Fruit fly (Drosophila melanogaster) whole organism, embryonic: ENCODE measurements around the gene dpr20.

ENCODE experiments used
- Aef1 ChIP-seq: fragments of 200-800 bp; sonication (Bioruptor generic); IDR thresholded peaks from 3 replicates; pipeline ENCODE4 v1.3.6; 2022; ENCODE audit warnings: missing biosample characterization, missing genetic modification characterization
- CG10274 ChIP-seq: fragments of 200-800 bp; sonication (Bioruptor generic); optimal IDR thresholded peaks from 3 replicates; lab custom pipeline; 2017; ENCODE audit warnings: missing biosample characterization, mild to moderate bottlenecking, missing genetic modification characterization
- CG10654 ChIP-seq: fragments of 200-800 bp; sonication (Bioruptor generic); optimal IDR thresholded peaks from 2 replicates; lab custom pipeline; 2016; ENCODE audit warnings: missing biosample characterization, missing genetic modification characterization
- CG11456 ChIP-seq: fragments of 200-800 bp; sonication (Bioruptor generic); IDR thresholded peaks from 3 replicates; pipeline ENCODE4 v1.3.6; 2022; ENCODE audit warnings: missing biosample characterization, missing genetic modification characterization
- CG11695 ChIP-seq: fragments of 200-800 bp; sonication (Bioruptor generic); IDR thresholded peaks from 3 replicates; pipeline ENCODE4 v1.3.6; 2022; ENCODE audit warnings: missing biosample characterization, missing genetic modification characterization
- CG1233 ChIP-seq: fragments of 200-800 bp; sonication (Bioruptor generic); optimal IDR thresholded peaks from 4 replicates; lab custom pipeline; 2018; ENCODE audit warnings: missing biosample characterization, mild to moderate bottlenecking, missing genetic modification characterization
- CG14667 ChIP-seq: fragments of 200-800 bp; sonication (Bioruptor generic); IDR thresholded peaks from 2 replicates; pipeline ENCODE4 v1.3.6; 2022; ENCODE audit warnings: missing biosample characterization, missing genetic modification characterization
- CG1647 ChIP-seq: fragments of 200-800 bp; sonication (Bioruptor generic); optimal IDR thresholded peaks from 3 replicates; lab custom pipeline; 2016; ENCODE audit warnings: missing biosample characterization, missing genetic modification characterization
- CG18262 ChIP-seq: fragments of 200-800 bp; optimal IDR thresholded peaks from 3 replicates; lab custom pipeline; 2019; ENCODE audit warnings: missing biosample characterization, mild to moderate bottlenecking, missing genetic modification characterization, moderate library complexity
- CG30020 ChIP-seq: fragments of 200-800 bp; optimal IDR thresholded peaks from 2 replicates; lab custom pipeline; 2019; ENCODE audit warnings: missing biosample characterization, mild to moderate bottlenecking, missing genetic modification characterization, moderate library complexity
- CG31365 ChIP-seq: fragments of 200-800 bp; sonication (Bioruptor generic); optimal IDR thresholded peaks from 2 replicates; lab custom pipeline; 2018; ENCODE audit warnings: missing biosample characterization, mild to moderate bottlenecking, missing genetic modification characterization
- CG31388 ChIP-seq: fragments of 200-800 bp; sonication (Bioruptor generic); optimal IDR thresholded peaks from 2 replicates; lab custom pipeline; 2016; ENCODE audit warnings: missing biosample characterization, missing genetic modification characterization
- CG32532 ChIP-seq: fragments of 200-800 bp; sonication (Bioruptor generic); IDR thresholded peaks from 2 replicates; pipeline ENCODE4 v1.3.6; 2022; ENCODE audit warnings: missing biosample characterization, missing genetic modification characterization
- CG3281 ChIP-seq: fragments of 200-800 bp; sonication (Bioruptor generic); optimal IDR thresholded peaks from 3 replicates; lab custom pipeline; 2017; ENCODE audit warnings: missing biosample characterization, mild to moderate bottlenecking, missing genetic modification characterization
- CG3726 ChIP-seq: fragments of 200-800 bp; sonication (Bioruptor generic); IDR thresholded peaks from 3 replicates; pipeline ENCODE4, ENCODE4 v1.3.6; 2022; ENCODE audit warnings: missing biosample characterization, missing genetic modification characterization
- CG4404 ChIP-seq: fragments of 200-800 bp; sonication (Bioruptor generic); IDR thresholded peaks from 2 replicates; pipeline ENCODE4 v1.3.6; 2022; ENCODE audit warnings: missing biosample characterization, missing genetic modification characterization
- CG6254 ChIP-seq: fragments of 200-800 bp; sonication (Bioruptor generic); optimal IDR thresholded peaks from 3 replicates; lab custom pipeline; 2017; ENCODE audit warnings: mild to moderate bottlenecking, missing biosample characterization, missing genetic modification reagents, missing genetic modification characterization
- CG6272 ChIP-seq: fragments of 200-800 bp; sonication (Bioruptor generic); IDR thresholded peaks from 2 replicates; pipeline ENCODE4 v1.3.6; 2022; ENCODE audit warnings: missing biosample characterization, missing genetic modification characterization
- CG6813 ChIP-seq: fragments of 200-800 bp; sonication (Bioruptor generic); optimal IDR thresholded peaks from 2 replicates; lab custom pipeline; 2017; ENCODE audit warnings: missing biosample characterization, missing genetic modification characterization, mild to moderate bottlenecking, moderate library complexity, missing genetic modification reagents
- CG9817 ChIP-seq: fragments of 200-800 bp; sonication (Bioruptor generic); optimal IDR thresholded peaks from 2 replicates; lab custom pipeline; 2018; ENCODE audit warnings: missing biosample characterization, mild to moderate bottlenecking, missing genetic modification characterization, moderate library complexity
- Dbx ChIP-seq: fragments of 200-800 bp; sonication (Bioruptor generic); IDR thresholded peaks from 3 replicates; pipeline ENCODE4 v1.3.6; 2022; ENCODE audit warnings: missing biosample characterization, missing genetic modification characterization
- Ets65A ChIP-seq: fragments of 200-800 bp; sonication (Bioruptor generic); peaks from one replicate; lab custom pipeline; 2016; ENCODE audit warnings: missing biosample characterization, missing genetic modification characterization
- GATAe ChIP-seq: fragments of 200-800 bp; sonication (Bioruptor generic); conservative IDR thresholded peaks from 2 replicates; pipeline ENCODE4 v1.3.6; 2022; ENCODE audit warnings: missing biosample characterization, missing genetic modification characterization
- Gug ChIP-seq: fragments of 200-800 bp; sonication (Bioruptor generic); IDR thresholded peaks from 4 replicates; pipeline ENCODE4 v1.3.6; 2022; ENCODE audit warnings: missing biosample characterization, missing genetic modification characterization
- HLHmδ ChIP-seq: fragments of 200-800 bp; sonication (Bioruptor generic); optimal IDR thresholded peaks from 2 replicates; lab custom pipeline; 2018; ENCODE audit warnings: missing biosample characterization, mild to moderate bottlenecking, missing genetic modification characterization, moderate library complexity
- HmgD ChIP-seq: fragments of 200-800 bp; sonication (Bioruptor generic); optimal IDR thresholded peaks from 3 replicates; lab custom pipeline; 2016; ENCODE audit warnings: missing biosample characterization, missing genetic modification characterization
- Med ChIP-seq: fragments of 200-800 bp; sonication (Bioruptor generic); peaks from one replicate; lab custom pipeline; 2016; ENCODE audit warnings: missing biosample characterization, missing genetic modification characterization, mild to moderate bottlenecking, inconsistent platforms, moderate library complexity
- Meics ChIP-seq: fragments of 200-800 bp; sonication (Bioruptor generic); optimal IDR thresholded peaks from 2 replicates; lab custom pipeline; 2017; ENCODE audit warnings: missing biosample characterization, mild to moderate bottlenecking, missing genetic modification characterization
- NC2β ChIP-seq: fragments of 200-800 bp; sonication (Bioruptor generic); optimal IDR thresholded peaks from 2 replicates; lab custom pipeline; 2016; ENCODE audit warnings: missing biosample characterization, missing genetic modification characterization
- Usf ChIP-seq: fragments of 200-800 bp; sonication (Bioruptor generic); optimal IDR thresholded peaks from 2 replicates; lab custom pipeline; 2017; ENCODE audit warnings: missing genotype, missing biosample characterization, missing genetic modification characterization
- Xbp1 ChIP-seq: fragments of 200-800 bp; sonication (Bioruptor generic); optimal IDR thresholded peaks from 3 replicates; lab custom pipeline; 2016; ENCODE audit warnings: missing biosample characterization, mild to moderate bottlenecking, missing genetic modification characterization
- bowl ChIP-seq: fragments of 200-800 bp; sonication (Bioruptor generic); IDR thresholded peaks from 2 replicates; pipeline ENCODE4 v1.3.6; 2022; ENCODE audit warnings: missing biosample characterization, missing genetic modification characterization
- chn ChIP-seq: fragments of 200-800 bp; sonication (Bioruptor generic); optimal IDR thresholded peaks from 2 replicates; lab custom pipeline; 2016; ENCODE audit warnings: missing biosample characterization, missing genetic modification characterization
- cwo ChIP-seq: fragments of 200-800 bp; sonication (Bioruptor generic); optimal IDR thresholded peaks from 3 replicates; lab custom pipeline; 2017; ENCODE audit warnings: missing biosample characterization, missing genetic modification characterization, mild to moderate bottlenecking, moderate library complexity, missing genetic modification reagents
- dati ChIP-seq: fragments of 200-800 bp; sonication (Bioruptor generic); IDR thresholded peaks from 2 replicates; pipeline ENCODE4 v1.3.6; 2022; ENCODE audit warnings: missing biosample characterization, missing genetic modification characterization
- disco-r ChIP-seq: fragments of 200-800 bp; sonication (Bioruptor generic); optimal IDR thresholded peaks from 2 replicates; lab custom pipeline; 2016; ENCODE audit warnings: missing biosample characterization, missing genetic modification characterization
- gce ChIP-seq: fragments of 200-800 bp; sonication (Bioruptor generic); IDR thresholded peaks from 3 replicates; pipeline ENCODE4 v1.3.6; 2022; ENCODE audit warnings: missing biosample characterization, missing genetic modification characterization
- lilli ChIP-seq: fragments of 200-800 bp; sonication (Bioruptor generic); optimal IDR thresholded peaks from 3 replicates; lab custom pipeline; 2016; ENCODE audit warnings: missing biosample characterization, missing genetic modification characterization
- lmd ChIP-seq: fragments of 200-800 bp; sonication (Bioruptor generic); IDR thresholded peaks from 2 replicates; pipeline ENCODE4 v1.3.6; 2022; ENCODE audit warnings: missing biosample characterization, missing genetic modification characterization
- otp ChIP-seq: fragments of 200-800 bp; sonication (Bioruptor generic); IDR thresholded peaks from 3 replicates; pipeline ENCODE4, ENCODE4 v1.3.6; 2022; ENCODE audit warnings: missing biosample characterization, missing genetic modification characterization
- pfk ChIP-seq: fragments of 200-800 bp; sonication (Bioruptor generic); optimal IDR thresholded peaks from 2 replicates; lab custom pipeline; 2018; ENCODE audit warnings: missing biosample characterization, mild to moderate bottlenecking, missing genetic modification characterization, moderate library complexity
- row ChIP-seq: fragments of 200-800 bp; sonication (Bioruptor generic); IDR thresholded peaks from 3 replicates; pipeline ENCODE4 v1.3.6; 2022; ENCODE audit warnings: missing biosample characterization, missing genetic modification characterization
- sens ChIP-seq: fragments of 200-800 bp; sonication (Bioruptor generic); peaks from one replicate; lab custom pipeline; 2016; ENCODE audit warnings: missing biosample characterization, missing genetic modification characterization
- sqz ChIP-seq: fragments of 200-800 bp; sonication (Bioruptor generic); optimal IDR thresholded peaks from 3 replicates; lab custom pipeline; 2018; ENCODE audit warnings: missing biosample characterization, mild to moderate bottlenecking, missing genetic modification characterization
- sr ChIP-seq: fragments of 200-800 bp; sonication (Bioruptor generic); IDR thresholded peaks from 3 replicates; pipeline ENCODE4 v1.3.6; 2022; ENCODE audit warnings: missing biosample characterization, missing genetic modification characterization
- sug ChIP-seq: fragments of 200-800 bp; optimal IDR thresholded peaks from 2 replicates; lab custom pipeline; 2019; ENCODE audit warnings: missing biosample characterization, mild to moderate bottlenecking, missing genetic modification characterization, moderate library complexity
- tna ChIP-seq: fragments of 200-800 bp; sonication (Bioruptor generic); IDR thresholded peaks from 2 replicates; pipeline ENCODE4 v1.3.6; 2022; ENCODE audit warnings: missing biosample characterization, missing genetic modification characterization; ENCODE audit not compliant: partially characterized antibody
- vnd ChIP-seq: fragments of 200-800 bp; sonication (Bioruptor generic); IDR thresholded peaks from 3 replicates; pipeline ENCODE4 v1.3.6; 2022; ENCODE audit warnings: missing biosample characterization, missing genetic modification characterization; ENCODE audit not compliant: partially characterized antibody
- zfh2 ChIP-seq: fragments of 200-800 bp; sonication (Bioruptor generic); optimal IDR thresholded peaks from 2 replicates; lab custom pipeline; 2016; ENCODE audit warnings: missing biosample characterization, missing genetic modification characterization

The dpr20 gene

dm6 chr3L:832897-833857, 23.9 kb downstream of the dpr20 start, which contains the start of gene Sf3b3 (continued):
- no peak for TF ChIP-seq Aef1 (GFP tag; lab: Robert Waterston, UW)
- TF ChIP-seq Ets65A (GFP tag; lab: Kevin White, UChicago) = peak; percentile 64
- TF ChIP-seq CG6254 (GFP tag; lab: Kevin White, UChicago) = no peak
- TF ChIP-seq CG10274 = no peak
- TF ChIP-seq Xbp1 = no peak
- TF ChIP-seq CG31365 = no peak
- TF ChIP-seq chn (GFP tag; lab: Kevin White, UChicago) = no peak
- peak; percentile 28 for TF ChIP-seq cwo (GFP tag; lab: Kevin White, UChicago)
- TF ChIP-seq CG9817 (tag; lab: Kevin White, UChicago) = no peak
- peak; percentile 17 for TF ChIP-seq lilli
- TF ChIP-seq vnd = peak; percentile 57; the same call in 2 of the 3 replicates
- TF ChIP-seq sens (GFP tag; lab: Kevin White, UChicago) = peak; percentile 91
- peak; percentile 12 for TF ChIP-seq CG18262 (tag; lab: Kevin White, UChicago)
- peak; percentile 35; the same call in 1 of the 2 replicates for TF ChIP-seq CG32532 (GFP tag; lab: Robert Waterston, UW)
- TF ChIP-seq CG11456 (GFP tag; lab: Robert Waterston, UW) = 0 out of 3 replicates have a peak, but pooled peaks have one; percentile 3
- TF ChIP-seq CG6813 (GFP tag; lab: Kevin White, UChicago) = no peak
- TF ChIP-seq HLHmδ (GFP tag; lab: Kevin White, UChicago) = no peak
- TF ChIP-seq pfk (GFP tag; lab: Kevin White, UChicago) = no peak
- TF ChIP-seq Gug (GFP tag; lab: Robert Waterston, UW) = no peak
- TF ChIP-seq row (GFP tag; lab: Robert Waterston, UW) = peak; percentile 64
- peak; percentile 60 for TF ChIP-seq sqz
- peak; percentile 1 for TF ChIP-seq Meics (GFP tag; lab: Kevin White, UChicago)
- no peak for TF ChIP-seq gce
- no peak for TF ChIP-seq zfh2 (GFP tag; lab: Kevin White, UChicago)
- TF ChIP-seq dati = no peak
- peak; percentile 12 for TF ChIP-seq CG30020 (tag; lab: Kevin White, UChicago)
- TF ChIP-seq otp (GFP tag; lab: Robert Waterston, UW) = no peak
- no peak for TF ChIP-seq CG3726 (GFP tag; lab: Robert Waterston, UW)
- TF ChIP-seq GATAe (GFP tag; lab: Robert Waterston, UW) = no peak
- TF ChIP-seq bowl = no peak
- 0 out of 3 replicates have a peak, but pooled peaks have one; percentile 5 for TF ChIP-seq CG11695 (GFP tag; lab: Robert Waterston, UW)
- TF ChIP-seq sug (tag; lab: Kevin White, UChicago) = peak; percentile 9
- no peak for TF ChIP-seq disco-r (GFP tag; lab: Kevin White, UChicago)
- no peak for TF ChIP-seq CG31388 (GFP tag; lab: Kevin White, UChicago)
- peak; percentile 19; the same call in 1 of the 2 replicates for TF ChIP-seq CG14667 (GFP tag; lab: Robert Waterston, UW)
- no peak for TF ChIP-seq CG1647
- TF ChIP-seq Usf = no peak
- 0 out of 2 replicates have a peak, but pooled peaks have one; percentile 16 for TF ChIP-seq CG4404 (GFP tag; lab: Robert Waterston, UW)
- 0 out of 2 replicates have a peak, but pooled peaks have one; percentile 34 for TF ChIP-seq CG6272 (GFP tag; lab: Robert Waterston, UW)
- no peak for TF ChIP-seq CG10654 (GFP tag; lab: Kevin White, UChicago)
- TF ChIP-seq lmd = no peak; the same call in 1 of the 2 replicates
- TF ChIP-seq Med = peak; percentile 79
- peak; percentile 10 for TF ChIP-seq CG3281 (GFP tag; lab: Kevin White, UChicago)
- TF ChIP-seq Dbx (GFP tag; lab: Robert Waterston, UW) = peak; percentile 60; the same call in 1 of the 3 replicates
- TF ChIP-seq sr (GFP tag; lab: Robert Waterston, UW) = no peak
- TF ChIP-seq HmgD (GFP tag; lab: Kevin White, UChicago) = no peak
- no peak for TF ChIP-seq NC2β
- no peak; the same call in none of the 2 replicates for TF ChIP-seq tna
- peak; percentile 22 for TF ChIP-seq CG1233 (GFP tag; lab: Kevin White, UChicago)
